Worm (Caenorhabditis elegans): ENCODE data around the gene nhr-164.

DNA sequence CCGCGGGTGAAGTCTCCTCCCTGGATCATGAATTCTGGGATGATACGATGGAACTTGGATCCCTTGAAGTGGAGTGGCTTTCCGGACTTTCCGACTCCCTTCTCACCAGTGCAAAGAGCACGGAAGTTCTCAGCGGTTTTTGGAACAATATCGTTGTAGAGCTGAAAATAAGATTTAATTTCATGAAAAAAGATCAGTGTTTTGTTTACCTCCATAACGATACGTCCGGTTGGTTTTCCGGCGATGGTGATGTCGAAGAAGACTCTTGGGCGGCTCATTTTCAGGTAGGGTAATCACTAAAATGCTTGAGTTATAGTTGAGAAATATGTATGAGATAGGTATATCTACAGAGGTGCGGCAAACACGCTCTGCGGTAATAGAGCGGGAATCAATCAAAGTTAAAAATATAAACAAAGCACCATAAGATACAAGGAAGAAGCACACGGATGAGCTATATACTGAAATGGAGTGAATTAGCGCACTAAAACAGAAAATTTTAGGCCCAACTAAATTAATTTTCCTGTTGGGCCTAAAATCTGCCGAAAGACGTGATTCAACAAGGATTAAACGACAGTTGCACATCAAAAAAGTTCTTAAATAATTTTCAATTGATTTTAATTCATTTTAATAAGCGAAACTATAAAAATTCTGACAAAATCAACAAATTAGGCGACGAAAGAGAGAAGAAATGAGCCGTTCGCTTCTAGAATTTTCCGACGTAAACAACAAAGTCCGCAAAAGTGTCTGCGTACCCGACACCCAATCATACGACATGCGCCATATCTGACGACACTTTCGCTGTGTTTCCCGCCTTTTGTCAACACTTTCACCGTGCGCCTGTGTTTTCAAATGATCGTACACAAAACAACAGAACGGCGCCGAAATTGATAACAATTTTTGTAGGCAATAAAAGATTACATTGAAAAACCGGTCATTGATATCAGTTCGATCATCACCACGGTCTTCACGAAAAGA lies 48.2 kb downstream of the nhr-164 start, which contains the start of the genes cyn-7 and bath-36:
- TF ChIP-seq tbp1 (GFP tag; optimal IDR thresholded peaks at IDR 0.05) (peak; percentile 54), ama-1 (optimal IDR thresholded peaks at IDR 0.05) (no peak), ama-1 (GFP tag; optimal IDR thresholded peaks at IDR 0.05) (no peak), Y56A3A.18 (GFP tag; IDR thresholded peaks at IDR 0.05) (no peak), chd-7 (tag; optimal IDR thresholded peaks at IDR 0.05) (no peak), nhr-90 (tag; optimal IDR thresholded peaks at IDR 0.05) (no peak), madf-10 (tag; optimal IDR thresholded peaks at IDR 0.05) (peak; percentile 8), madf-6 (GFP tag; IDR thresholded peaks at IDR 0.05) (peak; percentile 90), dpl-1 (GFP tag; optimal IDR thresholded peaks at IDR 0.05) (peak; percentile 52), ztf-18 (tag; optimal IDR thresholded peaks at IDR 0.05) (no peak), bed-1 (GFP tag; IDR thresholded peaks at IDR 0.05) (no peak), hmg-20 (GFP tag; IDR thresholded peaks at IDR 0.05) (no peak)

Data from whole organism, young adult.